Worm (Caenorhabditis elegans) whole organism, L3 larva: ENCODE results near the gene lmtr-5.

ENCODE experiments used
- nhr-237 ChIP-seq: fragments of 150-350 bp; optimal IDR thresholded peaks from 2 replicates; lab custom pipeline; 2014; ENCODE audit warnings: missing biosample characterization, missing genetic modification characterization
- unc-39 ChIP-seq: sonication (generic microtip); optimal IDR thresholded peaks from 4 replicates; lab custom pipeline; 2017; ENCODE audit warnings: missing biosample characterization, missing genetic modification characterization

- TF ChIP-seq unc-39 (tag; lab: Kevin White, UChicago) (no peak), nhr-237 (tag; lab: Kevin White, UChicago) (no peak)
Observed at ce11 chrIII:3169279-3169678, 14.2 kb upstream of the lmtr-5 start.
